Worm (Caenorhabditis elegans) whole organism, L4 larva: Measurements from ENCODE around the gene atg-10.

ENCODE experiments used
- R02D3.7 ChIP-seq: fragments of 150-350 bp; sonication (generic microtip); optimal IDR thresholded peaks from 3 replicates; lab custom pipeline; 2014; ENCODE audit warnings: missing biosample characterization, missing genetic modification characterization
- ZK337.2 ChIP-seq: fragments of 200-800 bp; sonication (Bioruptor generic); IDR thresholded peaks from 2 replicates; pipeline ENCODE4 v1.3.6; 2022; ENCODE audit warnings: missing genetic modification reagents, missing genetic modification characterization, missing compliant biosample characterization
- aly-2 ChIP-seq: sonication (generic microtip); optimal IDR thresholded peaks from 2 replicates; lab custom pipeline; 2018; ENCODE audit warnings: missing biosample characterization, missing genetic modification characterization
- ama-1 ChIP-seq: fragments of 150-350 bp; optimal IDR thresholded peaks from 2 replicates; lab custom pipeline; 2014; ENCODE audit warnings: inconsistent platforms, mixed read lengths
- cey-2 ChIP-seq: sonication (generic microtip); optimal IDR thresholded peaks from 3 replicates; lab custom pipeline; 2017; ENCODE audit warnings: missing genetic modification characterization, mild to moderate bottlenecking, missing compliant biosample characterization, antibody characterized with exemption, borderline replicate concordance; ENCODE audit not compliant: insufficient read depth
- daf-12 ChIP-seq: fragments of 150-350 bp; optimal IDR thresholded peaks from 2 replicates; lab custom pipeline; 2014; ENCODE audit warnings: missing biosample characterization, missing genetic modification reagents, missing genetic modification characterization
- lim-7 ChIP-seq: fragments of 200-800 bp; sonication (Bioruptor generic); IDR thresholded peaks from 2 replicates; pipeline ENCODE4 v1.3.6; 2022; ENCODE audit warnings: missing genetic modification characterization, missing compliant biosample characterization
- nhr-25 ChIP-seq: sonication (generic microtip); optimal IDR thresholded peaks from 2 replicates; lab custom pipeline; 2017; ENCODE audit warnings: missing genetic modification characterization, mild to moderate bottlenecking, missing compliant biosample characterization, antibody characterized with exemption, moderate library complexity, borderline replicate concordance; ENCODE audit not compliant: insufficient read depth
- pha-4 ChIP-seq, 2 experiments: fragments of 150-350 bp in 1 of 2; fragments of 200-800 bp in 1 of 2; sonication (Bioruptor generic) in 1 of 2; IDR thresholded peaks in 1 of 2; optimal IDR thresholded peaks in 1 of 2; 2 replicates each; pipeline versions ENCODE4 v1.3.6 to Lab custom; 2014 to 2022; ENCODE audit warnings: missing genetic modification characterization in 2 of 2, missing genetic modification reagents in 2 of 2, missing biosample characterization in 1 of 2, missing compliant biosample characterization in 1 of 2
- pqm-1 ChIP-seq: sonication (generic microtip); optimal IDR thresholded peaks from 2 replicates; lab custom pipeline; 2017; ENCODE audit warnings: missing biosample characterization, missing genetic modification characterization
- skn-1 ChIP-seq: fragments of 150-350 bp; optimal IDR thresholded peaks from 2 replicates; lab custom pipeline; 2014; ENCODE audit warnings: missing biosample characterization, missing genetic modification characterization
- snpc-1.2 ChIP-seq: fragments of 200-800 bp; sonication (Bioruptor generic); IDR thresholded peaks from 2 replicates; pipeline ENCODE4 v1.3.6; 2022; ENCODE audit warnings: missing genetic modification reagents, missing genetic modification characterization, missing compliant biosample characterization
- zfp-3 ChIP-seq: fragments of 200-800 bp; sonication (Bioruptor generic); conservative IDR thresholded peaks from 2 replicates; pipeline ENCODE4 v1.3.6; 2022; ENCODE audit warnings: missing genetic modification reagents, missing genetic modification characterization, missing compliant biosample characterization

ce11 chrII:8630088-8630487 lies 28.8 kb upstream of the atg-10 start, which contains the start of gene T22C8.6:
- TF ChIP-seq pha-4 (GFP tag; IDR thresholded peaks at IDR 0.05; lab: Robert Waterston, UW) (no peak), pha-4 (tag; optimal IDR thresholded peaks at IDR 0.05; lab: Kevin White, UChicago) (no peak), daf-12 (tag; lab: Kevin White, UChicago) (no peak), aly-2 (tag; lab: Kevin White, UChicago) (no peak), cey-2 (tag; lab: Kevin White, UChicago) (no peak), skn-1 (tag; lab: Kevin White, UChicago) (no peak), ama-1 (lab: Kevin White, UChicago) (no peak), zfp-3 (GFP tag; lab: Robert Waterston, UW) (no peak), ZK337.2 (GFP tag; lab: Robert Waterston, UW) (no peak), pqm-1 (tag; lab: Kevin White, UChicago) (no peak), snpc-1.2 (GFP tag; lab: Robert Waterston, UW) (no peak), nhr-25 (tag; lab: Kevin White, UChicago) (no peak), lim-7 (GFP tag; lab: Robert Waterston, UW) (no peak), R02D3.7 (tag; lab: Kevin White, UChicago) (no peak)
